Fruit fly (Drosophila melanogaster): Measurements from ENCODE around the gene CG6244.

The CG6244 gene

DNA sequence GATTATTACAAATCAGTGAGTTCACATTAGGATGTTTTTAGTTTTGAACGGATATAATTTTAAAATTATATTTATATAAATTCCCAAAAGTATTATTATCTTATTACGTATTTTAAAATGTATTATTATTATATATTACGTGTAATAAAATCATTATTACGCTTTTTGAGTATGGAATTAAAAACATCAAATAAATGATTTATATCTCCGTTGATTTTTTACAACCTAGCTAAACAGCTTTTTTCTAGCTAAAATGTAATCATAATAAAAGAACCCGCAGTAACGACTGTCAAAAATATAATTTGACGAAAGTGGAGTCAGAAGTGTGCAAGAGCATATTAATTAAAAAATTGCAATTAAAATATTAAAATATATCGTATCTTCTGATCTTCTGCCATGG is at the start of gene CG6244:
Gene CG6244 (plus strand): TSS at position 301 of the 400 bp plus-strand sequence.
- TF ChIP-seq CTCF (optimal IDR thresholded peaks at IDR 0.05) (no peak), CG8478 (optimal IDR thresholded peaks at IDR 0.05) (no peak)

DNA sequence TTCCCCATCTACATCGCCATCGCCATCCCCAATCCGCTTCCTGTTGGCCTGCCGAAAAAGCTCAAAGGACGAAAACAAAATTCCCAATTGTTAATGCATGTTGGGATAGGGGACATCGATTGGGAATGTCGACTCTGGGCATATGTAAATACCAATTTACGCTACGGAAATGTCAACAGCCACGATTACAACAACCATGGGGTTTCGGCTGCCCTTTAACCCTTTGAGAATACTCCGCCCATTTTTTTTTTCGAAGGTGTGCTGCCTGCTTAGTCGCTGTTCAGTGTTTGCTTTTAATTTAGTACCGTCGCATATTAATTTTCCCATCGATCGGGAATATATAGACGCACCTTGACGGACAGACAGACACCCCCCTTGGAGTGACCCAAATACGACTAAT is 49.5 kb upstream of the CG6244 start:
- TF ChIP-seq CG8478 (optimal IDR thresholded peaks at IDR 0.05), result no peak
- no peak for TF ChIP-seq CTCF (optimal IDR thresholded peaks at IDR 0.05)

DNA sequence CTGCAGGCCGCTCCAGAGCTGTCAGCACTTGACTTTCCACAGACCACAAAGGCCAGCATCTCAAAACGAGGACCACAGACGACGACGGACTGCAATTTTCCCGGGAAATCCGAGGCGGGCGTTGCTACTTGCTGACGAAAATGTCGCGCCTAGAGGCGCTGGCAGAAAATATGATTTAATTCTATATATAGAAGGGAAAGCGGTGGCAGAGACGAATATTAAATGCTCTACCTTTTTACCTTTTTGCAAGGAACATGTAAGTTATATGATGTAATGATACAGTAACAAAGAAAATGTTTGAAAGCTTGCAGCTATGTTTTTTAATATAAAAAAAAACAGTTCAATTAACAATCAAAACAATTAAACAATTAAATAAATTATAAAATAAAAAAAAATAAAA is 47.7 kb upstream of the CG6244 start:
- no peak for TF ChIP-seq CTCF (optimal IDR thresholded peaks at IDR 0.05)
- no peak for TF ChIP-seq CG8478 (optimal IDR thresholded peaks at IDR 0.05)

DNA sequence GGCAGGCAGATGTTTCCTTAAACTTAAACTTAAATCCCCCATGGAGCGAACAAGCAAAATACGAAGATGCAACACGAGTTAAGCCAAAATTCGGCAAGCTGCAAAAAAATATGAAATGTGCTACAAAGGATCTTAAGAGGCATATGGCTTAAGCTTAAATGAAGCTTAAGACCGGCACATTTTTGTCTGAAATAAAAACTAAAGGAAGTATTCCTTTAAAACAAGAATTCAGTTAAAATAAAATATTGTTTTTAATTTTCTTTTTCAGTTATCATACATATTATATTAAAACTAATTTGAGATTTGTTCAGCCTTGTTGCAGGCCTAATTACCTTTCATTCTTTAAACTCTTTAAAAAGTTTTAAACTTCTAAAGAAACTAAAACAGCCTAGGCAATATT is 46.2 kb upstream of the CG6244 start:
- TF ChIP-seq CG8478 (optimal IDR thresholded peaks at IDR 0.05) (no peak), CTCF (optimal IDR thresholded peaks at IDR 0.05) (no peak)

DNA sequence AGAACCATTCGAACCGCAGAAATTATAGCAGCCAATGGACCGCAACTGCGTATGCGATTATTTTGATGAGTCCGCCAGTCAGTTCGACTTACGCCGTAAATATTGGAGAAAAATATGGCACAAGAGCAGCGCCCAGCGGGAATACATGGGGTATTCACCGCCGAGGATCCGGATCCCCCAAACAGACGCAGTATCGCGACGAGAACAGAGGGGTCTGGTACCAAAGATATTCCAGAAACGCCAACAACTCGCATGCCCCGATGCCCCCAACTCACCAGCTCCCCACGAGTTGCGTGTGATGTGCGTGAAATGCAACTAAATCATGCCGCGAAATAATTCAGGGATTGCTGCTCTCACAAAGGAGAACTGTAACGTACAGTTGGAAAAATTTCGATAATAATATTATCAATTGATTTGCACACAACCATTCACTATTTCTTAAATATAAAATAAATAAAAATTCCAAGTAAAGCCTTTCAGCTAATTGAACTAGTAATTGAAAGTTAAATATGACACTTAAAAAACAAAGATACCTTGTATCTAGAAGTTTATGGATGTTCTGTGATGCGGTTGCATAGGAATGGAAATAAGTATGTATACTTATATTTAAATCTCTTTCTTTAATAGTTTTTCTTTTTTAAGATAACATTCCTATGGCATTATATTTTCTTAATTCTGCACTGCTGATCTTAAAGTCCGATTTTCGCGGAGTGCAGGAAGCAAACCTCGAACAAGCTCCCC is 45.5 kb upstream of the CG6244 start:
- no peak for TF ChIP-seq CTCF (optimal IDR thresholded peaks at IDR 0.05)

DNA sequence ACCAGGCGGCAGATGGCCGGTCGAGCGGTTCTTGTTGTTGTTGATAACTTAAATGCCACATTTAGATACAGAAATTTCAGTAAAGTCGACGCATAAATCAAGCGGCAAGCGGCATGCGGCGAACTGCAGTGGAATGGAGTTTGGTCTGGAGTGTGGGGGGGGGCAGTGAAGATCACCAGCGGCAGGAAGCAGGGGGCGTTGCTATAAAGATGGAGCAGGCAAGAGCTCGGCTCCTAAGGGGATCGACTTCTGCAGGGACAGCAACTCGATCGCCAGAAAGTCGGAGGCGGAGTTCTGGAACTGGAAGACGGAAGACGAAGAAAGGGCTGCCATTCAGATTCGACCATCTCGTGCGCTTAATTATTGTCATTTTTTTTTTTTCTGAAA is 44.9 kb upstream of the CG6244 start:
- TF ChIP-seq CG8478 (optimal IDR thresholded peaks at IDR 0.05), result no peak
- TF ChIP-seq CTCF (optimal IDR thresholded peaks at IDR 0.05), result no peak

DNA sequence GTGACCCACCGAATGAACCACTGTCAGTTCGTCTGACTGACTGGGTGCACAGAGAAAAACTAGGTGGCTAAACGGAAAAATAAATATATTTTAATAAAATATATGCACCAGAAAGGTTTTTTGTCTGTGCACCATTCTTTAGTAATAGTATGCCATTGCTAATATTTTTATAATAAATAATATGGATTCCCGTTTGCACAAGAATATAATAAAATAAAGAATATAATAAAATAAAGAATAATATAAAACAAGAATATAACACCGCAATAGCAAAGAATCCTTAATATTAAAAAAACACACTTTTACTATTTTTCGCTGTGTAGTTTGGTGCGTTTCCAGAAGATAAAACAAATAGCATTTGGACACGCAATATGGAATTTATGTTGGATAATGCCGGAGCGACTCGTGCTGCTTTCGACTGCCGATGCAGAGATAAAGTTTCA is 39.2 kb upstream of the CG6244 start:
- no peak for TF ChIP-seq CTCF (optimal IDR thresholded peaks at IDR 0.05)

DNA sequence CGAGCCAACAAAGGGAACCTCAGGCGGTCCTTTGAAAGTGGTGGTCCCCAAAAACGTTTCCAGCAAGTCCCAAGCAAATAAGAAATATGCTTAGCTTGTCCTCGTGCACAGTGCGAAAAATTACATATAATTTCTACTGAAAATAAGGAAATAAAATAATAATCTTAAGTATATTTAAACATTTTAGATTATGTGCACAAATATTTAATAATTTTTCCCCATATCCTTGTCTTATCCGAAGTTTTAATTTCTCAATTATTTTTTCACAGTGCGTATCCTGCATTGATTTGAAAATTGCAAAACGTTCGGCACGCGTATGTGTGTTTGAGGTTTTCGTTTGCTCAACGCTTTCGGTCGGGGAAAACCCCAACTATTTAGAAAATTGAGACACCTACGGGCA is 36.6 kb upstream of the CG6244 start:
- TF ChIP-seq CG8478 (optimal IDR thresholded peaks at IDR 0.05), result no peak

DNA sequence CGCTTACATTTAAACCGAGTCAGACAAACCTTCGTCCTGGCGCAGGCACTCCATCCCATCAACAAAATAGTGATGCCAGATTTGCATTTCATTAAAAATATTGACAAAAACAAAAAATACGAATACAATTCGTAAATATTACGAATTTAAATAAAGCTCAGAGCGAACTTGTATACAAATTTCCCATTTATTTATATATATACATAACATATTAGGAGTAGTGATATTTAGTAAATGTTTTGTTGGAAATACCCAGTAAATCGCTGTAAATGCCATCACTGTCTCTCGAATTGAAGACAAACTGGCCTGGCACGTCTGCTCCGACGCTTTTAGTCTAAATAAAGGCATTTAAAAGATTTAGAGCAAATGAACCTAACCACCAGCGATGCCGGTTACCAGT is 35.9 kb upstream of the CG6244 start:
- no peak for TF ChIP-seq CTCF (optimal IDR thresholded peaks at IDR 0.05)
- TF ChIP-seq CG8478 (optimal IDR thresholded peaks at IDR 0.05), result no peak

DNA sequence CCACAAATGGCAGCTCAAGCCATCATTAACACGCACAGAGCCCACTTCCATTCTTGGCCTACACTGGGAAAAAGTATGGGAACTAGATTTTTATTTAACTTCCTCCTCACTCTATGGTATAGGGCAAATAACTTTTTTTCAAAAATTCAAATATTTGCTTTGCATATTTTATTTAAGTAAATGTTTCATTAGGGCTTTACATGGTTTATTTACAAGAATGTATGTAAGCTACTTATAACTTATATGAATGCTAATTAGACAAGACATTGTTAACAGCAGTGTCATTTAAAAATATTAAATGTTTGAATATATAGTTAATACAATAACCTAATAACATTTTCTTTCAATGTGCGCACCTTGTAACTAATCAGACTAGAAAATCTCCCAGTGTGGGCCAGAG is 32.6 kb upstream of the CG6244 start:
- no peak for TF ChIP-seq CTCF (optimal IDR thresholded peaks at IDR 0.05)
- TF ChIP-seq CG8478 (optimal IDR thresholded peaks at IDR 0.05), result no peak

DNA sequence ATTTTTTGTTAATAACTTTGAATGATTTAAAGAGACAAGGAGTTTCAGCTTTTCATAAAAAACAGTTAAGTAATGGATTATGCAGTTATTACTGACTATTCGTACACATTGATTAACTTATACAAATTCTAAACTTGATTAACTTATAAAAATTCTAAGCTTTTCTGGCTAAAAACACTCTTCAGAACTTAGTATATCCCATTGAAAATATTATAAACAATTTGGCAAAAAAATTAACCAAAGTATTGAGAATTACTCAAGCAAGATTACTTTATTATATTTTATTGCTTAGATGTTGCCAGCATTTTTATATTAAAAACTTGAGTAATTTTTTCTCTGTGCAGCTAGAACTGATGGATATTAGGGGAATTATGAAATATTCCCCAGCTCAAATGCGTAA is 30.7 kb upstream of the CG6244 start:
- TF ChIP-seq CG8478 (optimal IDR thresholded peaks at IDR 0.05), result no peak
- TF ChIP-seq CTCF (optimal IDR thresholded peaks at IDR 0.05), result no peak

DNA sequence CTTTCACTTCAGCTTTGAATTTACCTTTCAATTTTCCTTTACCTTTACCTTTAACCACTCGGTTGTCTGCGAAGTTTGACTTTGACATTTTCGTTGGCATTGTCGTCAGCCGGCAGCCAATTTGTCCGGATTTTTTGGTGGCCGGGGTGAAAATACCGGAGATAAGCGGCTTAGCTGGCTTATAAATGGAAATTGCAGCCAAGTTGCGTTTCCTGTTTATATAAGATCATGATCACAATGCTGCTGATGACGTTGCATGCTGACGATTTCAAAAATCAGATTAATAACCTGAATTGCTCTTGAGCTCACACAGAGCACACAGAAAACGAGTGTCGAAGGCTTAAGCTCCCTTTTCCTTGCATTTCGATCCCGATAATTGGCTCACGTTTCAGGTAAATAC is 30.3 kb upstream of the CG6244 start:
- TF ChIP-seq CG8478 (optimal IDR thresholded peaks at IDR 0.05), result no peak
- no peak for TF ChIP-seq CTCF (optimal IDR thresholded peaks at IDR 0.05)

DNA sequence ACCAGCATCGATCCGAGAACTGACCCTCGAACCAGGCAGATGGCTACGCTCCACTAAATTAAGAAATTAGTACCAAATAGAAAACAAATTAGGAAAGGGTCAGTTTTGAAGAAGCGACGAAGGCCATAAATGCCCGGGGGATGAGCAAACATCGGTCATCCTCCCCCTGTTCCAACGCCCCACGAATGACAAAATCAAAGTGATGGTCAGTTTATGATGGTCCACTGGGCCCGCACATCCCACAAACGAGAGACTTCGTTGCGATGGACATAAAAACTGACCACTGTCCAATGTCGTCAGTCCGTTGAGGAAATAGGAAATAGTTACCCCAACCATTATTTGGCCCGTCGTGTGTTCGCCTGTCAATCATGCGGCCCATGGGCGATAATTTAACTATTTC is 29.2 kb upstream of the CG6244 start:
- no peak for TF ChIP-seq CG8478 (optimal IDR thresholded peaks at IDR 0.05)
- no peak for TF ChIP-seq CTCF (optimal IDR thresholded peaks at IDR 0.05)

DNA sequence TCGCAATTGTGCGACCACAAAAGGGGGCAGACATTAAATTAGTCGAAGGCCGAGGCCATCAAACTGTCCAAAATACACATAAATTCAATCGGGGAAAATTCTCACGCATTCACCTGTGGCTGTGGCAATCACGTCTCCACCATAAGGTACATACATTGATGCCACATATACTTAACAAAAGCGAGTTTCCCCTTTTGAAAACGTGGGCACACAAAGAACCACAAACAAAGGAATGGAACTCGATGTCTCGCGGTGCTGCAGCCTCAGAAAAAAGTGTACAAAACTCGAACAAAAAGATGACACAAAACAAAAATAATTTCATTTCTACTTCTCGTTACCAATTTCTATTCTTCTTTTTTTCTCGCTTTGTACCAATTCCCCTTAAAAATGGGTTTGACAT is 22.8 kb upstream of the CG6244 start:
- TF ChIP-seq CTCF (optimal IDR thresholded peaks at IDR 0.05) (no peak), CG8478 (optimal IDR thresholded peaks at IDR 0.05) (no peak)

DNA sequence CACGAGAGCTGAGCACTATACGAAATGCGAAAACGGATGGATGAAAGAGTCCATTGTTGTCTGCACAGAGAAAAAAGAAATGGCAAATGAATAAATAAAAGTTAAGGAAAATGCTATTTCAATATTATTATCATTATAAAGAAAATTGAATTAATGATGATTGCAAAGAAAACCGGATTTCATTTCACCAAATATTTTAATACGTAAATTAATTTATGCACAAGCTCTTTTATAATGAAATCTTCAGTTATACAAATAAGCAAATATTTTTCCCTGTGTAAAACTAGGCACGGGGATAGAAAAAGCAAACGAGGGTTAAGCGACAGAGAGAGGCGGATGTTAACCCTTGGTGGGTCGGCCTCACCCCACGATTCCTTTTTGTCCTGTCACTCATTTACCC is 20.7 kb upstream of the CG6244 start:
- TF ChIP-seq CTCF (optimal IDR thresholded peaks at IDR 0.05) (no peak), CG8478 (optimal IDR thresholded peaks at IDR 0.05) (no peak)

DNA sequence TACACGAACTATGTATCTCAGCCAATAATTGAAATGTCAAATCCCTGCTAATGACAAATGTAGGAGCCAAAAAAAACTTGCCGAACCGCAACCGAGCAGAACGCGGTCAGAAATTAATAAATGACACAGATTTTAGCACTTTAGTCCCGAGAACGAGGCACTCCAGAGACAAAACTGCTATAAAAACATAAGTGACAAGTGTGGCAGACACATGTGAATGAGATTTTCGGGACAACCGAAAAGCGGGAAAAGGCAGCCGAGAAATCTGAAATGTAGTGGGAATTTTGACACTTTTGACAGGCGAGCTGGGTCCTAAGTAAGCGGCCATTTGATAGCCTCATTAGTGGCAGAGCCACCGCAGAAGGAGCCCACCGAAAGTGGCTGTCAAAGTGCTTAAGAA is 17.1 kb upstream of the CG6244 start:
- TF ChIP-seq CTCF (optimal IDR thresholded peaks at IDR 0.05) (no peak), CG8478 (optimal IDR thresholded peaks at IDR 0.05) (no peak)

DNA sequence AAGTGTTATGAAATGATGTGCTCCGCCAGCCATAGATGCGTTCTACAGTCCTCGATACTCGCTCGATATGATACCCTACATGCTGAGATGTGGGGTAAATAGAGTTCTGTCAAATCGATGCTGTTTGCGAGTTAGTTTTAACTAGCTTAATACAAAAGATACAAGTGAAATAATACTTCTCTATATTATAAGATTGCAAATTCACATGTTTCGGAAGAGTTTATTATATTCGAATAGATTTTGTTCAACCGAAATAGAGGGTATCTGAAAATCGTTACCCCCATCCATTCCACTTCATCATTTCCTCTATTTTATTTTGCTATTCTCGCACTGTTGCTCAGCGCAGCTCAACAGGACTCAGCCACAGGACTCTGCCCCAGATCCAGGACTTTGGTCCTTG is 13.8 kb upstream of the CG6244 start:
- no peak for TF ChIP-seq CTCF (optimal IDR thresholded peaks at IDR 0.05)
- no peak for TF ChIP-seq CG8478 (optimal IDR thresholded peaks at IDR 0.05)

Measured in S2 (cell line).